ENCODE assay signal across 5 worm cellular contexts in genomic region chrIII:2125936-2126335, ce11.
TF ChIP-seq lines count a peak whose summit lies in the region.

No protein-coding gene starts in this region.

TF ChIP-seq in whole organism, L1 larva, 84 proteins besides CTCF, POLR2A, EP300 and RAD21 (continues in another document):
- TF ChIP-seq unc-30 (tag; optimal IDR thresholded peaks at IDR 0.05; lab: Kevin White, UChicago) (no peak), lsy-2 (tag; optimal IDR thresholded peaks at IDR 0.05; lab: Kevin White, UChicago) (peak; percentile 23 to 39), F16B12.6 (tag; optimal IDR thresholded peaks at IDR 0.05; lab: Kevin White, UChicago) (no peak), nhr-84 (tag; optimal IDR thresholded peaks at IDR 0.05; lab: Kevin White, UChicago) (no peak), mef-2 (tag; optimal IDR thresholded peaks at IDR 0.05; lab: Kevin White, UChicago) (no peak), nhr-12 (tag; optimal IDR thresholded peaks at IDR 0.05; lab: Kevin White, UChicago) (no peak), C16A3.4 (tag; optimal IDR thresholded peaks at IDR 0.05; lab: Kevin White, UChicago) (no peak), C04F5.9 (tag; optimal IDR thresholded peaks at IDR 0.05; lab: Kevin White, UChicago) (no peak), lin-35 (GFP tag; optimal IDR thresholded peaks at IDR 0.05; lab: Kevin White, UChicago) (peak; percentile 19 to 46), fkh-4 (tag; optimal IDR thresholded peaks at IDR 0.05; lab: Kevin White, UChicago; ENCODE audit: borderline replicate concordance) (no peak), pax-3 (tag; optimal IDR thresholded peaks at IDR 0.05; lab: Kevin White, UChicago) (no peak), zag-1 (tag; optimal IDR thresholded peaks at IDR 0.05; lab: Kevin White, UChicago) (no peak), unc-130 (tag; optimal IDR thresholded peaks at IDR 0.05; lab: Kevin White, UChicago) (no peak), fos-1 (tag; optimal IDR thresholded peaks at IDR 0.05; lab: Kevin White, UChicago) (no peak), ztf-11 (tag; optimal IDR thresholded peaks at IDR 0.05; lab: Kevin White, UChicago) (no peak), ama-1 (optimal IDR thresholded peaks at IDR 0.05; lab: Kevin White, UChicago) (no peak), egl-13 (tag; optimal IDR thresholded peaks at IDR 0.05; lab: Kevin White, UChicago) (no peak), ceh-63 (GFP tag; optimal IDR thresholded peaks at IDR 0.05; lab: Kevin White, UChicago) (no peak), tbx-2 (tag; optimal IDR thresholded peaks at IDR 0.05; lab: Kevin White, UChicago) (peak; percentile 23)

TF ChIP-seq in whole organism, L3 larva, 47 proteins besides CTCF, POLR2A, EP300 and RAD21:
- TF ChIP-seq ceh-28 (tag; optimal IDR thresholded peaks at IDR 0.05; lab: Kevin White, UChicago) (no peak), fos-1 (tag; optimal IDR thresholded peaks at IDR 0.05; lab: Kevin White, UChicago) (no peak), daf-12 (tag; optimal IDR thresholded peaks at IDR 0.05; lab: Kevin White, UChicago) (no peak), hmg-11 (tag; optimal IDR thresholded peaks at IDR 0.05; lab: Kevin White, UChicago) (peak; percentile 4), nfya-1 (tag; optimal IDR thresholded peaks at IDR 0.05; lab: Kevin White, UChicago; ENCODE audit: insufficient read depth) (no peak), skn-1 (tag; optimal IDR thresholded peaks at IDR 0.05; lab: Kevin White, UChicago) (no peak), nhr-25 (tag; optimal IDR thresholded peaks at IDR 0.05; lab: Kevin White, UChicago) (peak; percentile 51), nhr-76 (tag; optimal IDR thresholded peaks at IDR 0.05; lab: Kevin White, UChicago) (no peak), nhr-28 (tag; optimal IDR thresholded peaks at IDR 0.05; lab: Kevin White, UChicago) (no peak), ceh-16 (tag; optimal IDR thresholded peaks at IDR 0.05; lab: Kevin White, UChicago) (no peak), nhr-237 (tag; optimal IDR thresholded peaks at IDR 0.05; lab: Kevin White, UChicago) (no peak), nhr-23 (tag; optimal IDR thresholded peaks at IDR 0.05; lab: Kevin White, UChicago) (peak; percentile 59)
TF ChIP-seq in whole organism, L3 larva: peak in this region for 3.

TF ChIP-seq in whole organism, early embryonic, 17 proteins besides CTCF, POLR2A, EP300 and RAD21:
- TF ChIP-seq ceh-36 (tag; optimal IDR thresholded peaks at IDR 0.05; lab: Kevin White, UChicago) (peak; percentile 14), tbx-11 (GFP tag; IDR thresholded peaks at IDR 0.05; lab: Robert Waterston, UW) (no peak)

TF ChIP-seq in whole organism, midembryonic, 9 proteins besides CTCF, POLR2A, EP300 and RAD21:
- TF ChIP-seq ref-1 (GFP tag; conservative IDR thresholded peaks at IDR 0.05; lab: Robert Waterston, UW), result no peak
- TF ChIP-seq ztf-23 (GFP tag; IDR thresholded peaks at IDR 0.05; lab: Robert Waterston, UW), result no peak
- TF ChIP-seq cog-1 (tag; optimal IDR thresholded peaks at IDR 0.05; lab: Kevin White, UChicago), result peak; percentile 52

TF ChIP-seq in whole organism, young adult, 124 proteins besides CTCF, POLR2A, EP300 and RAD21:
- TF ChIP-seq hmg-1.2 (GFP tag; IDR thresholded peaks at IDR 0.05; lab: Robert Waterston, UW), result peak; percentile 75
- no peak for TF ChIP-seq hlh-26 (GFP tag; conservative IDR thresholded peaks at IDR 0.05; lab: Robert Waterston, UW)
- TF ChIP-seq F55B11.4 (tag; optimal IDR thresholded peaks at IDR 0.05; lab: Kevin White, UChicago; ENCODE audit: borderline replicate concordance, insufficient read depth), result no peak
- no peak for TF ChIP-seq F57A8.1 (GFP tag; optimal IDR thresholded peaks at IDR 0.05; lab: Kevin White, UChicago)
- no peak for TF ChIP-seq ceh-27 (GFP tag; optimal IDR thresholded peaks at IDR 0.05; lab: Kevin White, UChicago)
- TF ChIP-seq dpff-1 (tag; optimal IDR thresholded peaks at IDR 0.05; lab: Kevin White, UChicago), result no peak
- TF ChIP-seq lin-35 (GFP tag; optimal IDR thresholded peaks at IDR 0.05; lab: Kevin White, UChicago), result no peak
TF ChIP-seq in whole organism, young adult: peak in this region for 1.

Comparison
In these comparisons a context has a peak if more than half of its experiments do, and no peak if none do; other contexts are left out.
1. Of the 8 proteins assayed by ChIP-seq in both whole organism, young adult and whole organism, L1 larva: peak only in whole organism, young adult: none; only in whole organism, L1 larva: dpl-1, efl-1 and lin-35; in both: none; in neither: 5.